Worm (Caenorhabditis elegans) whole organism, L4 larva: Measurements from ENCODE around the gene srh-17.

Source experiments
- aly-2 ChIP-seq: sonication (generic microtip); optimal IDR thresholded peaks from 2 replicates; lab custom pipeline; 2018; ENCODE audit warnings: missing biosample characterization, missing genetic modification characterization
- jun-1 ChIP-seq: fragments of 150-350 bp; optimal IDR thresholded peaks from 2 replicates; lab custom pipeline; 2014; ENCODE audit warnings: missing biosample characterization, missing genetic modification reagents, missing genetic modification characterization
- lin-13 ChIP-seq: fragments of 150-350 bp; optimal IDR thresholded peaks from 2 replicates; lab custom pipeline; 2014; ENCODE audit warnings: missing biosample characterization, missing genetic modification reagents, missing genetic modification characterization
- lin-15B ChIP-seq: fragments of 150-350 bp; sonication (generic microtip); optimal IDR thresholded peaks from 3 replicates; lab custom pipeline; 2014; ENCODE audit warnings: missing biosample characterization, missing genetic modification characterization
- nhr-76 ChIP-seq: fragments of 150-350 bp; optimal IDR thresholded peaks from 2 replicates; lab custom pipeline; 2014; ENCODE audit warnings: missing biosample characterization, missing genetic modification characterization
- nhr-77 ChIP-seq: fragments of 150-350 bp; optimal IDR thresholded peaks from 2 replicates; lab custom pipeline; 2014; ENCODE audit warnings: missing biosample characterization, missing genetic modification characterization

DNA sequence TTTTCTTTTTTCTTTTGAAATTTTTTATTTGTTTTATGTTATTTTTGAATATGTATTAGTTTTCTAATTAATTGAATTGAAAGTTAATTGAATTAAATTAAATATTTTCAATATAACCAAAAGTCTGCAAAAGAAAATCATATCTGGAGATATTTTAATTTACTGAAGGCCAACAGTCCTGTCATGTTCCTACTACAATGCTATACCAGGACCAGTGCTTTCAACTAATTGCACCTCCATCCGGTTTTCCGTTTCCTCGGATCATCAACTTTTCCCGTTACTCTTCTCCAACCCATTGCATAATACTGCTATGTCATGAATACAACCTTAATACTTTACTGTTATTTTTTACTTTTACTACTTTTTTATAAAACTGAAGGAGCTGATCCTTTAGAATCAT, 51.2 kb downstream of the srh-17 start, which contains the start of gene R08A2.5:
- TF ChIP-seq nhr-77 (tag; lab: Kevin White, UChicago) (no peak), nhr-76 (no peak), lin-13 (GFP tag; lab: Kevin White, UChicago) (no peak), lin-15B (no peak), aly-2 (tag; lab: Kevin White, UChicago) (no peak), jun-1 (tag; lab: Kevin White, UChicago) (no peak)
